Worm (Caenorhabditis elegans) whole organism, L1 larva: Measurements from ENCODE around the gene F47E1.2.

Experiments
- Y116A8C.19 ChIP-seq: sonication (generic microtip); optimal IDR thresholded peaks from 2 replicates; lab custom pipeline; 2016; ENCODE audit warnings: missing compliant biosample characterization, missing genetic modification characterization, borderline replicate concordance
- aha-1 ChIP-seq: fragments of 150-350 bp; optimal IDR thresholded peaks from 2 replicates; lab custom pipeline; 2014; ENCODE audit warnings: missing biosample characterization, missing genetic modification characterization
- aly-2 ChIP-seq: fragments of 150-350 bp; optimal IDR thresholded peaks from 2 replicates; lab custom pipeline; 2014; ENCODE audit warnings: missing biosample characterization, missing genetic modification characterization
- ceh-63 ChIP-seq: fragments of 200-800 bp; sonication (Bioruptor generic); optimal IDR thresholded peaks from 2 replicates; lab custom pipeline; 2018; ENCODE audit warnings: mild to moderate bottlenecking, missing genetic modification characterization, missing compliant biosample characterization
- ceh-8 ChIP-seq: fragments of 200-800 bp; sonication (Bioruptor generic); optimal IDR thresholded peaks from 2 replicates; lab custom pipeline; 2018; ENCODE audit warnings: mild to moderate bottlenecking, missing genetic modification characterization, moderate library complexity, missing compliant biosample characterization
- ceh-88 ChIP-seq: fragments of 200-800 bp; sonication (Bioruptor generic); IDR thresholded peaks from 2 replicates; pipeline ENCODE4 v1.3.6; 2022; ENCODE audit warnings: missing genetic modification characterization, missing compliant biosample characterization
- ceh-90 ChIP-seq: sonication (generic microtip); optimal IDR thresholded peaks from 2 replicates; lab custom pipeline; 2016; ENCODE audit warnings: missing genetic modification characterization, missing compliant biosample characterization
- dpl-1 ChIP-seq, 3 experiments: fragments of 150-350 bp in 2 of 3; sonication (generic microtip) in 1 of 3; optimal IDR thresholded peaks; 2 replicates each; lab custom pipeline; 2014 to 2017; ENCODE audit warnings: missing biosample characterization in 3 of 3, missing genetic modification characterization in 3 of 3, missing genetic modification reagents in 3 of 3
- dsc-1 ChIP-seq: sonication (generic microtip); optimal IDR thresholded peaks from 2 replicates; lab custom pipeline; 2016; ENCODE audit warnings: mild to moderate bottlenecking, missing genetic modification characterization, missing compliant biosample characterization
- efl-1 ChIP-seq, 4 experiments: fragments of 150-350 bp; optimal IDR thresholded peaks in 3 of 4; peaks in 1 of 4; 1 replicate in 1 of 4; 2 replicates in 3 of 4; lab custom pipeline; 2014; ENCODE audit warnings: missing biosample characterization in 2 of 4, missing genetic modification characterization in 2 of 4, missing genetic modification reagents in 2 of 4
- elt-3 ChIP-seq, 6 experiments: fragments of 150-350 bp in 1 of 6; sonication (generic microtip); optimal IDR thresholded peaks; 2 replicates each; lab custom pipeline; 2017 to 2018; ENCODE audit warnings: missing biosample characterization in 6 of 6, missing genetic modification characterization in 6 of 6, inconsistent platforms in 1 of 6
- fkh-8 ChIP-seq: sonication (generic microtip); optimal IDR thresholded peaks from 2 replicates; lab custom pipeline; 2016; ENCODE audit warnings: mild to moderate bottlenecking, missing genetic modification characterization, missing compliant biosample characterization
- fos-1 ChIP-seq: fragments of 150-350 bp; optimal IDR thresholded peaks from 2 replicates; lab custom pipeline; 2014; ENCODE audit warnings: missing biosample characterization, missing genetic modification characterization
- irx-1 ChIP-seq: sonication (generic microtip); optimal IDR thresholded peaks from 2 replicates; lab custom pipeline; 2016; ENCODE audit warnings: missing genetic modification characterization, missing compliant biosample characterization
- isw-1 ChIP-seq: fragments of 200-800 bp; sonication (Bioruptor generic); IDR thresholded peaks from 2 replicates; pipeline ENCODE4 v1.3.6; 2022; ENCODE audit warnings: missing genetic modification characterization, missing compliant biosample characterization
- lin-13 ChIP-seq: fragments of 150-350 bp; optimal IDR thresholded peaks from 2 replicates; lab custom pipeline; 2014; ENCODE audit warnings: missing biosample characterization, missing genetic modification reagents, missing genetic modification characterization
- lin-15B ChIP-seq: fragments of 150-350 bp; sonication (generic microtip); optimal IDR thresholded peaks from 3 replicates; lab custom pipeline; 2014; ENCODE audit warnings: missing biosample characterization, missing genetic modification characterization
- lin-35 ChIP-seq, 2 experiments: fragments of 150-350 bp; optimal IDR thresholded peaks; 2 replicates each; lab custom pipeline; 2014; ENCODE audit warnings: missing biosample characterization in 2 of 2, missing genetic modification characterization in 2 of 2, missing genetic modification reagents in 2 of 2
- lir-3 ChIP-seq: sonication (generic microtip); optimal IDR thresholded peaks from 2 replicates; lab custom pipeline; 2016; ENCODE audit warnings: mild to moderate bottlenecking, missing genetic modification characterization, moderate library complexity, missing compliant biosample characterization; ENCODE audit not compliant: poor library complexity
- lsy-2 ChIP-seq, 2 experiments: fragments of 150-350 bp; optimal IDR thresholded peaks; 2 replicates each; lab custom pipeline; 2014; ENCODE audit warnings: missing biosample characterization in 2 of 2, missing genetic modification characterization in 2 of 2
- mdl-1 ChIP-seq, 2 experiments: fragments of 150-350 bp; optimal IDR thresholded peaks; 2 replicates each; lab custom pipeline; 2014 to 2017; ENCODE audit warnings: missing biosample characterization in 2 of 2, missing genetic modification characterization in 2 of 2, inconsistent platforms in 1 of 2
- mep-1 ChIP-seq: fragments of 150-350 bp; optimal IDR thresholded peaks from 2 replicates; lab custom pipeline; 2014; ENCODE audit warnings: missing biosample characterization, missing genetic modification characterization
- nhr-12 ChIP-seq: sonication (generic microtip); optimal IDR thresholded peaks from 2 replicates; lab custom pipeline; 2017; ENCODE audit warnings: missing biosample characterization, missing genetic modification characterization
- nhr-19 ChIP-seq: fragments of 200-800 bp; sonication (Bioruptor generic); conservative IDR thresholded peaks from 2 replicates; pipeline ENCODE4 v1.3.6; 2022; ENCODE audit warnings: missing genetic modification characterization, missing compliant biosample characterization
- nhr-20 ChIP-seq: sonication (generic microtip); optimal IDR thresholded peaks from 2 replicates; lab custom pipeline; 2016; ENCODE audit warnings: mild to moderate bottlenecking, missing genetic modification characterization, missing compliant biosample characterization
- nhr-237 ChIP-seq: fragments of 150-350 bp; optimal IDR thresholded peaks from 2 replicates; lab custom pipeline; 2014; ENCODE audit warnings: missing biosample characterization, missing genetic modification characterization
- nhr-28 ChIP-seq: fragments of 150-350 bp; optimal IDR thresholded peaks from 2 replicates; lab custom pipeline; 2014; ENCODE audit warnings: missing biosample characterization, missing genetic modification characterization
- nhr-71 ChIP-seq: sonication (generic microtip); optimal IDR thresholded peaks from 2 replicates; lab custom pipeline; 2016; ENCODE audit warnings: mild to moderate bottlenecking, missing genetic modification characterization, moderate library complexity, missing compliant biosample characterization
- nhr-76 ChIP-seq: sonication (generic microtip); optimal IDR thresholded peaks from 2 replicates; lab custom pipeline; 2017; ENCODE audit warnings: missing biosample characterization, missing genetic modification characterization
- nhr-77 ChIP-seq: fragments of 150-350 bp; optimal IDR thresholded peaks from 2 replicates; lab custom pipeline; 2014; ENCODE audit warnings: missing biosample characterization, missing genetic modification characterization
- nhr-85 ChIP-seq: sonication (generic microtip); peaks from one replicate; lab custom pipeline; 2016; ENCODE audit warnings: missing genetic modification characterization, inconsistent platforms, missing compliant biosample characterization
- nhr-90 ChIP-seq: sonication (generic microtip); optimal IDR thresholded peaks from 2 replicates; lab custom pipeline; 2016; ENCODE audit warnings: mild to moderate bottlenecking, missing genetic modification characterization, missing compliant biosample characterization; ENCODE audit not compliant: poor library complexity
- pag-3 ChIP-seq: sonication (generic microtip); optimal IDR thresholded peaks from 2 replicates; lab custom pipeline; 2017; ENCODE audit warnings: missing genetic modification characterization, mild to moderate bottlenecking, missing compliant biosample characterization, antibody characterized with exemption, borderline replicate concordance; ENCODE audit not compliant: insufficient read depth
- pqm-1 ChIP-seq: sonication (generic microtip); optimal IDR thresholded peaks from 3 replicates; lab custom pipeline; 2017; ENCODE audit warnings: missing biosample characterization, missing genetic modification characterization
- rnt-1 ChIP-seq: sonication (generic microtip); optimal IDR thresholded peaks from 2 replicates; lab custom pipeline; 2016; ENCODE audit warnings: mild to moderate bottlenecking, missing genetic modification characterization, moderate library complexity, missing compliant biosample characterization
- skn-1 ChIP-seq: fragments of 150-350 bp; optimal IDR thresholded peaks from 2 replicates; lab custom pipeline; 2014; ENCODE audit warnings: missing biosample characterization, missing genetic modification characterization
- snu-23 ChIP-seq: sonication (generic microtip); optimal IDR thresholded peaks from 2 replicates; lab custom pipeline; 2016; ENCODE audit warnings: missing genetic modification characterization, missing compliant biosample characterization
- sup-37 ChIP-seq: fragments of 200-800 bp; sonication (Bioruptor generic); optimal IDR thresholded peaks from 2 replicates; lab custom pipeline; 2018; ENCODE audit warnings: mild to moderate bottlenecking, missing genetic modification characterization, missing compliant biosample characterization
- swsn-7 ChIP-seq: sonication (generic microtip); optimal IDR thresholded peaks from 2 replicates; lab custom pipeline; 2016; ENCODE audit warnings: missing genetic modification characterization, missing compliant biosample characterization
- unc-130 ChIP-seq: fragments of 150-350 bp; optimal IDR thresholded peaks from 2 replicates; lab custom pipeline; 2017; ENCODE audit warnings: missing biosample characterization, missing genetic modification characterization, inconsistent platforms
- unc-62 ChIP-seq: fragments of 150-350 bp; optimal IDR thresholded peaks from 2 replicates; lab custom pipeline; 2014; ENCODE audit warnings: missing biosample characterization, missing genetic modification reagents, missing genetic modification characterization
- unc-98 ChIP-seq: fragments of 200-800 bp; sonication (Bioruptor generic); IDR thresholded peaks from 2 replicates; pipeline ENCODE4 v1.3.6; 2022; ENCODE audit warnings: missing genetic modification characterization, missing compliant biosample characterization
- vab-15 ChIP-seq: sonication (generic microtip); optimal IDR thresholded peaks from 2 replicates; lab custom pipeline; 2017; ENCODE audit warnings: missing genotype, mild to moderate bottlenecking, missing genetic modification characterization, missing compliant biosample characterization
- xbp-1 ChIP-seq: sonication (generic microtip); optimal IDR thresholded peaks from 2 replicates; lab custom pipeline; 2016; ENCODE audit warnings: missing genetic modification characterization, missing compliant biosample characterization
- ztf-11 ChIP-seq, 2 experiments: sonication (generic microtip); optimal IDR thresholded peaks; 2 replicates each; lab custom pipeline; 2016 to 2017; ENCODE audit warnings: missing genetic modification characterization in 2 of 2, missing biosample characterization in 1 of 2, missing compliant biosample characterization in 1 of 2

The F47E1.2 gene

DNA sequence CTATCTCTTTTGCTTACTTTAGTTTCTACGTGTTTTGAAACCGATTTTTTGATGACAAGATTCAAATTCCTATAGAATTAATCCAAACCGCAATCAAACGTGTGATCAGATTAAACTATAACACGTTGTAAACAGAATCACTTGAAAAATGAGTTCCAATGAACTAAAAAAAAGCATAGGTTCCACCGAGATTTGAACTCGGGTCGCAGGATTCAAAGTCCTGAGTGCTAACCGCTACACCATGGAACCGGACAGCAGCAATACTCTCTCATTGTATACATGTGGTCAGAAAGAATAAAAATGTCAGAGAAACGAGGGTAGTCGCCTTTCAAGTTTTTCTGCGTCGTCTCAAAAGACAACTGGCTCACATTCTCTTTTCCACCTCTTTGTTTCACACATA lies 33.9 kb downstream of the F47E1.2 start (continued):
- TF ChIP-seq mep-1 (tag; lab: Kevin White, UChicago) (peak; percentile 63), nhr-237 (tag; lab: Kevin White, UChicago) (no peak), lin-15B (tag; lab: Kevin White, UChicago) (no peak), fkh-8 (tag; lab: Kevin White, UChicago) (peak; percentile 49), elt-3 (tag; optimal IDR thresholded peaks at IDR 0.05; lab: Kevin White, UChicago) (peak in 1 of 6 experiments; percentile 23), efl-1 (optimal IDR thresholded peaks at IDR 0.05; lab: Kevin White, UChicago) (peak; percentile 20 to 34), efl-1 (GFP tag; optimal IDR thresholded peaks at IDR 0.05 in 1 of 2; lab: Kevin White, UChicago) (no peak), unc-130 (tag; lab: Kevin White, UChicago) (peak; percentile 64), fos-1 (peak; percentile 59), pqm-1 (tag; lab: Kevin White, UChicago) (no peak), pag-3 (tag; lab: Kevin White, UChicago) (no peak), dsc-1 (peak; percentile 60), dpl-1 (GFP tag; optimal IDR thresholded peaks at IDR 0.05; lab: Kevin White, UChicago) (peak in 1 of 3 experiments; percentile 9), ceh-63 (GFP tag; lab: Kevin White, UChicago) (no peak), nhr-20 (tag; lab: Kevin White, UChicago) (peak; percentile 53), nhr-71 (peak; percentile 76), ceh-88 (GFP tag; lab: Robert Waterston, UW) (no peak), mdl-1 (tag; optimal IDR thresholded peaks at IDR 0.05; lab: Kevin White, UChicago) (peak in 1 of 2 experiments; percentile 10), skn-1 (tag; lab: Kevin White, UChicago) (peak; percentile 10), vab-15 (no peak), nhr-19 (peak; percentile 73), irx-1 (tag; lab: Kevin White, UChicago) (peak; percentile 62), nhr-90 (tag; lab: Kevin White, UChicago) (peak; percentile 7), nhr-12 (tag; lab: Kevin White, UChicago) (no peak), aha-1 (tag; lab: Kevin White, UChicago) (no peak), swsn-7 (tag; lab: Kevin White, UChicago) (peak; percentile 57), nhr-28 (tag; lab: Kevin White, UChicago) (no peak), lir-3 (peak; percentile 70), Y116A8C.19 (tag; lab: Kevin White, UChicago) (no peak), ceh-90 (no peak), ceh-8 (GFP tag; lab: Kevin White, UChicago) (peak; percentile 46), sup-37 (GFP tag; lab: Kevin White, UChicago) (no peak), nhr-76 (tag; lab: Kevin White, UChicago) (no peak), unc-62 (GFP tag; lab: Kevin White, UChicago) (no peak), lin-35 (GFP tag; optimal IDR thresholded peaks at IDR 0.05; lab: Kevin White, UChicago) (peak; percentile 1 to 65), nhr-85 (peak; percentile 39), xbp-1 (tag; lab: Kevin White, UChicago) (peak; percentile 51), aly-2 (tag; lab: Kevin White, UChicago) (no peak), snu-23 (GFP tag; lab: Kevin White, UChicago) (peak; percentile 78), rnt-1 (tag; lab: Kevin White, UChicago) (peak; percentile 77), isw-1 (no peak; the same call in 1 of the 2 replicates), unc-98 (GFP tag; lab: Robert Waterston, UW) (no peak), lsy-2 (tag; optimal IDR thresholded peaks at IDR 0.05; lab: Kevin White, UChicago) (peak; percentile 29 to 60), nhr-77 (tag; lab: Kevin White, UChicago) (no peak), ztf-11 (tag; optimal IDR thresholded peaks at IDR 0.05; lab: Kevin White, UChicago) (no peak), lin-13 (GFP tag; lab: Kevin White, UChicago) (peak; percentile 23)
